Fruit fly (Drosophila melanogaster) whole organism, embryonic: ENCODE data around the gene CG3652.
A peak's percentile ranks its signal among the peaks of the same experiment; 100 is the strongest.

Experiments
- Asciz ChIP-seq: fragments of 200-800 bp; sonication (Bioruptor generic); optimal IDR thresholded peaks from 2 replicates; lab custom pipeline; 2017; ENCODE audit warnings: missing biosample characterization, mild to moderate bottlenecking, missing genetic modification characterization, missing genetic modification reagents
- Atf6 ChIP-seq: fragments of 200-800 bp; sonication (Bioruptor generic); IDR thresholded peaks from 2 replicates; pipeline ENCODE4 v1.3.6; 2022; ENCODE audit warnings: missing biosample characterization, missing genetic modification characterization
- Blimp-1 ChIP-seq: fragments of 200-800 bp; sonication (Bioruptor generic); optimal IDR thresholded peaks from 3 replicates; lab custom pipeline; 2018; ENCODE audit warnings: missing biosample characterization, missing genetic modification characterization, mild to moderate bottlenecking, moderate library complexity, missing genetic modification reagents
- Bteb2 ChIP-seq: fragments of 200-800 bp; sonication (Bioruptor generic); optimal IDR thresholded peaks from 2 replicates; lab custom pipeline; 2016; ENCODE audit warnings: missing biosample characterization, missing genetic modification characterization
- CG10565 ChIP-seq: fragments of 200-800 bp; sonication (Bioruptor generic); optimal IDR thresholded peaks from 3 replicates; lab custom pipeline; 2016; ENCODE audit warnings: missing biosample characterization, mild to moderate bottlenecking, missing genetic modification characterization
- CG10654 ChIP-seq: fragments of 200-800 bp; sonication (Bioruptor generic); optimal IDR thresholded peaks from 2 replicates; lab custom pipeline; 2016; ENCODE audit warnings: missing biosample characterization, missing genetic modification characterization
- CG13424 ChIP-seq: fragments of 200-800 bp; sonication (Bioruptor generic); optimal IDR thresholded peaks from 2 replicates; lab custom pipeline; 2019; ENCODE audit warnings: missing biosample characterization, mild to moderate bottlenecking, missing genetic modification characterization, moderate library complexity
- CG15479 ChIP-seq: fragments of 200-800 bp; sonication (Bioruptor generic); optimal IDR thresholded peaks from 3 replicates; lab custom pipeline; 2019; ENCODE audit warnings: missing biosample characterization, mild to moderate bottlenecking, missing genetic modification characterization, moderate library complexity
- CG15696 ChIP-seq: fragments of 200-800 bp; sonication (Bioruptor generic); optimal IDR thresholded peaks from 2 replicates; lab custom pipeline; 2019; ENCODE audit warnings: missing biosample characterization, mild to moderate bottlenecking, missing genetic modification characterization, moderate library complexity
- CG1603 ChIP-seq: fragments of 200-800 bp; sonication (Bioruptor generic); optimal IDR thresholded peaks from 2 replicates; lab custom pipeline; 2019; ENCODE audit warnings: missing biosample characterization, mild to moderate bottlenecking, missing genetic modification characterization, moderate library complexity
- CG2875 ChIP-seq: fragments of 200-800 bp; sonication (Bioruptor generic); optimal IDR thresholded peaks from 2 replicates; lab custom pipeline; 2017; ENCODE audit warnings: missing biosample characterization, mild to moderate bottlenecking, missing genetic modification characterization, missing genetic modification reagents
- CG3065 ChIP-seq: fragments of 200-800 bp; sonication (Bioruptor generic); optimal IDR thresholded peaks from 2 replicates; lab custom pipeline; 2016; ENCODE audit warnings: missing biosample characterization, missing genetic modification characterization
- CG31441 ChIP-seq: fragments of 200-800 bp; sonication (Bioruptor generic); IDR thresholded peaks from 2 replicates; pipeline ENCODE4 v1.3.6; 2022; ENCODE audit warnings: missing biosample characterization, missing genetic modification characterization
- CG32772 ChIP-seq: fragments of 200-800 bp; sonication (Bioruptor generic); IDR thresholded peaks from 2 replicates; pipeline ENCODE4 v1.3.6; 2022; ENCODE audit warnings: missing biosample characterization, missing genetic modification characterization
- CG3407 ChIP-seq: fragments of 200-800 bp; sonication (Bioruptor generic); optimal IDR thresholded peaks from 2 replicates; lab custom pipeline; 2018; ENCODE audit warnings: missing biosample characterization, mild to moderate bottlenecking, missing genetic modification characterization
- CG6683 ChIP-seq: fragments of 200-800 bp; sonication (Bioruptor generic); optimal IDR thresholded peaks from 2 replicates; lab custom pipeline; 2017; ENCODE audit warnings: missing biosample characterization, mild to moderate bottlenecking, missing genetic modification characterization, missing genetic modification reagents
- CG8388 ChIP-seq: fragments of 200-800 bp; sonication (Bioruptor generic); optimal IDR thresholded peaks from 2 replicates; lab custom pipeline; 2019; ENCODE audit warnings: missing biosample characterization, mild to moderate bottlenecking, missing genetic modification characterization, moderate library complexity
- CG9876 ChIP-seq: fragments of 200-800 bp; sonication (Bioruptor generic); optimal IDR thresholded peaks from 2 replicates; lab custom pipeline; 2016; ENCODE audit warnings: missing biosample characterization, missing genetic modification characterization
- CoRest ChIP-seq: fragments of 200-800 bp; sonication (Bioruptor generic); optimal IDR thresholded peaks from 3 replicates; lab custom pipeline; 2018; ENCODE audit warnings: missing biosample characterization, mild to moderate bottlenecking, missing genetic modification characterization, moderate library complexity
- D ChIP-seq, 2 experiments: fragments of 200-800 bp in 1 of 2; fragments of >200 bp in 1 of 2; sonication (Bioruptor generic) in 1 of 2; optimal IDR thresholded peaks; 2 replicates in 1 of 2; 3 replicates in 1 of 2; lab custom pipeline; 2017; ENCODE audit warnings: mild to moderate bottlenecking in 1 of 2, missing biosample characterization in 1 of 2, missing genetic modification characterization in 1 of 2, missing genetic modification reagents in 1 of 2
- H2.0 ChIP-seq: fragments of 200-800 bp; sonication (Bioruptor generic); IDR thresholded peaks from 2 replicates; pipeline ENCODE4 v1.3.6; 2022; ENCODE audit warnings: missing biosample characterization, missing genetic modification characterization
- HLH3B ChIP-seq: fragments of 200-800 bp; sonication (Bioruptor generic); IDR thresholded peaks from 2 replicates; pipeline ENCODE4 v1.3.6; 2022; ENCODE audit warnings: missing biosample characterization, missing genetic modification characterization
- Hr51 ChIP-seq, 2 experiments: fragments of 200-800 bp; sonication (Bioruptor generic); optimal IDR thresholded peaks; 2 replicates in 1 of 2; 3 replicates in 1 of 2; lab custom pipeline; 2016 to 2018; ENCODE audit warnings: missing biosample characterization in 2 of 2, missing genetic modification characterization in 2 of 2, mild to moderate bottlenecking in 1 of 2, moderate library complexity in 1 of 2
- Hr78 ChIP-seq, 2 experiments: fragments of 200-800 bp in 1 of 2; fragments of >200 bp in 1 of 2; sonication (Bioruptor generic) in 1 of 2; optimal IDR thresholded peaks; 2 replicates each; lab custom pipeline; 2017 to 2019; ENCODE audit warnings: missing biosample characterization in 2 of 2, missing genetic modification characterization in 2 of 2, mild to moderate bottlenecking in 1 of 2, moderate library complexity in 1 of 2
- Lhr ChIP-seq: fragments of 200-800 bp; sonication (Bioruptor generic); optimal IDR thresholded peaks from 3 replicates; lab custom pipeline; 2017; ENCODE audit warnings: mild to moderate bottlenecking, missing biosample characterization, missing genetic modification reagents, missing genetic modification characterization
- Mad ChIP-seq: fragments of 200-800 bp; sonication (Bioruptor generic); optimal IDR thresholded peaks from 2 replicates; lab custom pipeline; 2016; ENCODE audit warnings: missing biosample characterization, missing genetic modification characterization
- Ssrp ChIP-seq: fragments of 200-800 bp; sonication (Bioruptor generic); optimal IDR thresholded peaks from 2 replicates; lab custom pipeline; 2018; ENCODE audit warnings: missing biosample characterization, mild to moderate bottlenecking, missing genetic modification characterization, moderate library complexity
- Vsx1 ChIP-seq: fragments of 200-800 bp; sonication (Bioruptor generic); optimal IDR thresholded peaks from 2 replicates; lab custom pipeline; 2017; ENCODE audit warnings: missing biosample characterization, mild to moderate bottlenecking, missing genetic modification characterization, missing genetic modification reagents
- amos ChIP-seq: fragments of 200-800 bp; sonication (Bioruptor generic); IDR thresholded peaks from 2 replicates; pipeline ENCODE4 v1.3.6; 2022; ENCODE audit warnings: missing biosample characterization, missing genetic modification characterization; ENCODE audit not compliant: partially characterized antibody
- ato ChIP-seq: fragments of 200-800 bp; sonication (Bioruptor generic); IDR thresholded peaks from 2 replicates; pipeline ENCODE4 v1.3.6; 2022; ENCODE audit warnings: missing biosample characterization, missing genetic modification characterization; ENCODE audit not compliant: partially characterized antibody
- chm ChIP-seq: fragments of 200-800 bp; sonication (Bioruptor generic); IDR thresholded peaks from 2 replicates; pipeline ENCODE4 v1.3.6; 2022; ENCODE audit warnings: missing biosample characterization, missing genetic modification characterization
- dpn ChIP-seq, 2 experiments: fragments of 200-800 bp; sonication (Bioruptor generic); optimal IDR thresholded peaks; 3 replicates each; lab custom pipeline; 2016; ENCODE audit warnings: missing biosample characterization in 2 of 2, missing genetic modification characterization in 2 of 2
- exex ChIP-seq: fragments of 200-800 bp; sonication (Bioruptor generic); optimal IDR thresholded peaks from 4 replicates; lab custom pipeline; 2018; ENCODE audit warnings: missing biosample characterization, mild to moderate bottlenecking, missing genetic modification characterization, moderate library complexity
- eyg ChIP-seq: fragments of 200-800 bp; sonication (Bioruptor generic); optimal IDR thresholded peaks from 3 replicates; lab custom pipeline; 2016; ENCODE audit warnings: missing biosample characterization, missing genetic modification characterization
- fd3F ChIP-seq: fragments of 200-800 bp; sonication (Bioruptor generic); optimal IDR thresholded peaks from 2 replicates; lab custom pipeline; 2018; ENCODE audit warnings: missing biosample characterization, mild to moderate bottlenecking, missing genetic modification characterization, moderate library complexity
- gcm ChIP-seq: fragments of 200-800 bp; sonication (Bioruptor generic); optimal IDR thresholded peaks from 2 replicates; lab custom pipeline; 2019; ENCODE audit warnings: missing biosample characterization, mild to moderate bottlenecking, missing genetic modification characterization, moderate library complexity
- hth ChIP-seq: fragments of >200 bp; optimal IDR thresholded peaks from 2 replicates; lab custom pipeline; 2017; ENCODE audit warnings: inconsistent platforms
- kah ChIP-seq: fragments of 200-800 bp; sonication (Bioruptor generic); optimal IDR thresholded peaks from 2 replicates; lab custom pipeline; 2018; ENCODE audit warnings: missing biosample characterization, mild to moderate bottlenecking, missing genetic modification characterization
- lola ChIP-seq, 3 experiments: fragments of >200 bp in 2 of 3; fragments of 200-800 bp in 1 of 3; sonication (Bioruptor generic) in 1 of 3; optimal IDR thresholded peaks; 2 replicates each; lab custom pipeline; 2017 to 2019; ENCODE audit warnings: missing biosample characterization in 3 of 3, missing genetic modification characterization in 3 of 3, mild to moderate bottlenecking in 1 of 3, moderate library complexity in 1 of 3
- oc ChIP-seq: fragments of 200-800 bp; sonication (Bioruptor generic); optimal IDR thresholded peaks from 2 replicates; lab custom pipeline; 2018; ENCODE audit warnings: missing biosample characterization, mild to moderate bottlenecking, missing genetic modification characterization, moderate library complexity
- org-1 ChIP-seq: fragments of 200-800 bp; sonication (Bioruptor generic); optimal IDR thresholded peaks from 2 replicates; lab custom pipeline; 2017; ENCODE audit warnings: missing biosample characterization, missing genetic modification characterization
- pho ChIP-seq: fragments of 200-800 bp; sonication (Bioruptor generic); optimal IDR thresholded peaks from 2 replicates; lab custom pipeline; 2016; ENCODE audit warnings: missing biosample characterization, missing genetic modification characterization
- ro ChIP-seq: fragments of 200-800 bp; sonication (Bioruptor generic); IDR thresholded peaks from 2 replicates; pipeline ENCODE4 v1.3.6; 2022; ENCODE audit warnings: missing biosample characterization, missing genetic modification characterization
- schlank ChIP-seq: fragments of 200-800 bp; sonication (Bioruptor generic); optimal IDR thresholded peaks from 2 replicates; lab custom pipeline; 2018; ENCODE audit warnings: missing biosample characterization, mild to moderate bottlenecking, missing genetic modification characterization
- scrt ChIP-seq: fragments of 200-800 bp; sonication (Bioruptor generic); optimal IDR thresholded peaks from 2 replicates; lab custom pipeline; 2018; ENCODE audit warnings: missing biosample characterization, mild to moderate bottlenecking, missing genetic modification characterization, moderate library complexity
- slou ChIP-seq: fragments of 200-800 bp; sonication (Bioruptor generic); optimal IDR thresholded peaks from 3 replicates; lab custom pipeline; 2016; ENCODE audit warnings: missing biosample characterization, missing genetic modification characterization
- wor ChIP-seq: fragments of 200-800 bp; sonication (Bioruptor generic); IDR thresholded peaks from 2 replicates; pipeline ENCODE4 v1.3.6; 2022; ENCODE audit warnings: missing biosample characterization, missing genetic modification characterization
- z ChIP-seq: fragments of 200-800 bp; sonication (Bioruptor generic); IDR thresholded peaks from 3 replicates; pipeline ENCODE4 v1.3.6; 2022; ENCODE audit warnings: missing biosample characterization, missing genetic modification characterization
- zen ChIP-seq: fragments of 200-800 bp; sonication (Bioruptor generic); optimal IDR thresholded peaks from 3 replicates; lab custom pipeline; 2018; ENCODE audit warnings: missing biosample characterization, mild to moderate bottlenecking, missing genetic modification characterization, moderate library complexity

The CG3652 gene

DNA sequence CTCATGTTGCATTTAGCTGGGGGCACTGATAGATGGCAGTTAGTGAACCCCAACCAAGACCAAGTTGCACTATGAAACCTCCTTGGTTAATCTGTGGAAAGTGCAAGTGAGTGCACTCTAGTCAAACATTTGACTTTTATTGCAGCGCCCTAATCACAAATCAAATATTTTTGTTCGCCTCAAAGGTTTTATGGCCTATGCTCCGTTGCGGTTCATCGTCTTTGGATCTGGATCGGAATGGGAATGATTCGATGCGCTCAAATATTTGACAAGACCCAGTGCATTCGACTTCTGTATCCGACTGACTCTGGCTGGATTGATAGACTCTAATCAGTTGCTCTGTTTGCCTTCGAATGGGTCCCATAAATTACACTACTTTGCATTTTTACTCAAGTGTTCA, 28.8 kb downstream of the CG3652 start (continued):
- TF ChIP-seq CG10654 (GFP tag; lab: Kevin White, UChicago): no peak
- no peak for TF ChIP-seq chm (GFP tag; lab: Robert Waterston, UW)
- no peak for TF ChIP-seq zen
- no peak for TF ChIP-seq Bteb2 (GFP tag; lab: Kevin White, UChicago)
- no peak for TF ChIP-seq pho (GFP tag; lab: Kevin White, UChicago)
- TF ChIP-seq dpn (GFP tag; optimal IDR thresholded peaks at IDR 0.05; lab: Kevin White, UChicago): no peak
- 0 out of 2 replicates have a peak, but pooled peaks have one; percentile 24 for TF ChIP-seq CG31441 (GFP tag; lab: Robert Waterston, UW)
- TF ChIP-seq CG6683 (GFP tag; lab: Kevin White, UChicago): no peak
- peak; percentile 55 for TF ChIP-seq CG15696
- TF ChIP-seq HLH3B: no peak
- TF ChIP-seq Asciz (GFP tag; lab: Kevin White, UChicago): no peak
- TF ChIP-seq ato (GFP tag; lab: Robert Waterston, UW): no peak
- no peak for TF ChIP-seq D (optimal IDR thresholded peaks at IDR 0.05; lab: Kevin White, UChicago)
- no peak for TF ChIP-seq D (GFP tag; optimal IDR thresholded peaks at IDR 0.05; lab: Kevin White, UChicago)
- no peak for TF ChIP-seq CG8388 (GFP tag; lab: Kevin White, UChicago)
- TF ChIP-seq CoRest (tag; lab: Kevin White, UChicago): no peak
- TF ChIP-seq ro (GFP tag; lab: Robert Waterston, UW): no peak
- TF ChIP-seq kah: no peak
- no peak for TF ChIP-seq CG13424
- TF ChIP-seq CG9876 (GFP tag; lab: Kevin White, UChicago): no peak
- 0 out of 3 replicates have a peak, but pooled peaks have one; percentile 41 for TF ChIP-seq z (GFP tag; lab: Robert Waterston, UW)
- peak in 1 of 3 experiments; percentile 41 for TF ChIP-seq lola (GFP tag; optimal IDR thresholded peaks at IDR 0.05; lab: Kevin White, UChicago)
- no peak for TF ChIP-seq fd3F (GFP tag; lab: Kevin White, UChicago)
- no peak for TF ChIP-seq schlank (tag; lab: Kevin White, UChicago)
- peak; percentile 25 for TF ChIP-seq CG2875 (GFP tag; lab: Kevin White, UChicago)
- no peak for TF ChIP-seq eyg (GFP tag; lab: Kevin White, UChicago)
- no peak for TF ChIP-seq Ssrp
- TF ChIP-seq slou (GFP tag; lab: Kevin White, UChicago): no peak
- no peak for TF ChIP-seq scrt (GFP tag; lab: Kevin White, UChicago)
- TF ChIP-seq CG32772 (GFP tag; lab: Robert Waterston, UW): no peak
- TF ChIP-seq exex (tag; lab: Kevin White, UChicago): no peak
- TF ChIP-seq oc: peak; percentile 15
- TF ChIP-seq Blimp-1 (GFP tag; lab: Kevin White, UChicago): peak; percentile 44
- TF ChIP-seq Hr78 (GFP tag; optimal IDR thresholded peaks at IDR 0.05; lab: Kevin White, UChicago): peak in 1 of 2 experiments; percentile 74
- peak; percentile 49 for TF ChIP-seq CG15479
- TF ChIP-seq Hr51 (GFP tag; optimal IDR thresholded peaks at IDR 0.05; lab: Kevin White, UChicago): no peak
- TF ChIP-seq Atf6: no peak
- TF ChIP-seq CG10565: no peak
- TF ChIP-seq gcm: no peak
- TF ChIP-seq hth: no peak
- TF ChIP-seq CG3407: peak; percentile 5
- TF ChIP-seq CG3065 (GFP tag; lab: Kevin White, UChicago): no peak
- no peak for TF ChIP-seq Vsx1 (GFP tag; lab: Kevin White, UChicago)
- peak; percentile 44 for TF ChIP-seq CG1603
- TF ChIP-seq org-1: peak; percentile 15
- TF ChIP-seq wor: no peak
- no peak for TF ChIP-seq Mad
- no peak for TF ChIP-seq H2.0 (GFP tag; lab: Robert Waterston, UW)
- TF ChIP-seq Lhr: peak; percentile 1
- TF ChIP-seq amos (GFP tag; lab: Robert Waterston, UW): no peak
